Worm (Caenorhabditis elegans) whole organism, young adult: ENCODE results near the gene C28G1.2.
A peak's percentile ranks its signal among the peaks of the same experiment; 100 is the strongest.

ENCODE experiments used
- B0019.2 ChIP-seq: fragments of 200-800 bp; sonication (Bioruptor generic); conservative IDR thresholded peaks from 2 replicates; pipeline ENCODE4 v1.3.6; 2022; ENCODE audit warnings: missing genetic modification reagents, missing genetic modification characterization, missing compliant biosample characterization
- B0261.1 ChIP-seq: sonication (generic microtip); optimal IDR thresholded peaks from 2 replicates; lab custom pipeline; 2016; ENCODE audit warnings: mild to moderate bottlenecking, missing genetic modification characterization, moderate library complexity, missing compliant biosample characterization
- B0336.3 ChIP-seq: fragments of 200-800 bp; sonication (Bioruptor generic); IDR thresholded peaks from 2 replicates; pipeline ENCODE4 v1.3.6; 2022; ENCODE audit warnings: missing genetic modification characterization, missing compliant biosample characterization
- F33H1.4 ChIP-seq: fragments of 200-800 bp; sonication (Bioruptor generic); IDR thresholded peaks from 2 replicates; pipeline ENCODE4 v1.3.6; 2022; ENCODE audit warnings: missing genetic modification reagents, missing genetic modification characterization, missing compliant biosample characterization
- F37B4.10 ChIP-seq: fragments of 200-800 bp; sonication (Bioruptor generic); IDR thresholded peaks from 2 replicates; pipeline ENCODE4 v1.3.6; 2022; ENCODE audit warnings: missing genetic modification characterization, missing compliant biosample characterization
- T07F8.4 ChIP-seq: sonication (generic microtip); optimal IDR thresholded peaks from 2 replicates; lab custom pipeline; 2016; ENCODE audit warnings: mild to moderate bottlenecking, missing genetic modification characterization, moderate library complexity, missing compliant biosample characterization
- ama-1 ChIP-seq, 3 experiments: fragments of 150-350 bp in 1 of 3; sonication (generic microtip) in 2 of 3; optimal IDR thresholded peaks; 2 replicates each; lab custom pipeline; 2014 to 2018; ENCODE audit warnings: missing biosample characterization in 2 of 3, missing genetic modification characterization in 2 of 3, missing genetic modification reagents in 2 of 3
- aptf-2 ChIP-seq: fragments of 200-800 bp; sonication (Bioruptor generic); conservative IDR thresholded peaks from 2 replicates; pipeline ENCODE4 v1.3.6; 2022; ENCODE audit warnings: missing genetic modification reagents, missing genetic modification characterization, missing compliant biosample characterization
- attf-3 ChIP-seq: fragments of 200-800 bp; sonication (Bioruptor generic); conservative IDR thresholded peaks from 2 replicates; pipeline ENCODE4 v1.3.6; 2022; ENCODE audit warnings: missing genetic modification reagents, missing genetic modification characterization, missing compliant biosample characterization
- attf-5 ChIP-seq: fragments of 200-800 bp; sonication (Bioruptor generic); optimal IDR thresholded peaks from 2 replicates; lab custom pipeline; 2018; ENCODE audit warnings: mild to moderate bottlenecking, missing genetic modification characterization, missing compliant biosample characterization
- ccch-3 ChIP-seq: fragments of 200-800 bp; sonication (Bioruptor generic); optimal IDR thresholded peaks from 2 replicates; lab custom pipeline; 2018; ENCODE audit warnings: mild to moderate bottlenecking, missing genetic modification characterization, missing compliant biosample characterization
- cebp-1 ChIP-seq, 2 experiments: fragments of 200-800 bp in 1 of 2; sonication (Bioruptor generic) in 1 of 2; sonication (generic microtip) in 1 of 2; IDR thresholded peaks in 1 of 2; optimal IDR thresholded peaks in 1 of 2; 2 replicates each; pipeline versions ENCODE4 v1.3.6 to Lab custom; 2017 to 2022; ENCODE audit warnings: missing compliant biosample characterization in 2 of 2, missing genetic modification characterization in 2 of 2, mild to moderate bottlenecking in 1 of 2, missing genetic modification reagents in 1 of 2, moderate library complexity in 1 of 2
- ceh-27 ChIP-seq: fragments of 200-800 bp; sonication (Bioruptor generic); optimal IDR thresholded peaks from 2 replicates; lab custom pipeline; 2018; ENCODE audit warnings: mild to moderate bottlenecking, missing genetic modification characterization, moderate library complexity, missing compliant biosample characterization
- ceh-40 ChIP-seq: fragments of 200-800 bp; sonication (Bioruptor generic); IDR thresholded peaks from 2 replicates; pipeline ENCODE4 v1.3.6; 2022; ENCODE audit warnings: missing genetic modification characterization, missing compliant biosample characterization
- ceh-58 ChIP-seq: fragments of 200-800 bp; sonication (Bioruptor generic); IDR thresholded peaks from 2 replicates; pipeline ENCODE4 v1.3.6; 2022; ENCODE audit warnings: missing genetic modification characterization, missing compliant biosample characterization
- ceh-79 ChIP-seq: sonication (generic microtip); optimal IDR thresholded peaks from 2 replicates; lab custom pipeline; 2017; ENCODE audit warnings: mild to moderate bottlenecking, missing genetic modification characterization, missing compliant biosample characterization
- chd-7 ChIP-seq: sonication (generic microtip); optimal IDR thresholded peaks from 2 replicates; lab custom pipeline; 2016; ENCODE audit warnings: mild to moderate bottlenecking, missing genetic modification characterization, moderate library complexity, missing compliant biosample characterization
- egl-44 ChIP-seq: fragments of 200-800 bp; sonication (Bioruptor generic); IDR thresholded peaks from 2 replicates; pipeline ENCODE4 v1.3.6; 2022; ENCODE audit warnings: missing genetic modification reagents, missing genetic modification characterization, missing compliant biosample characterization
- ekl-4 ChIP-seq: fragments of 200-800 bp; sonication (Bioruptor generic); IDR thresholded peaks from 2 replicates; pipeline ENCODE4 v1.3.6; 2022; ENCODE audit warnings: missing genetic modification reagents, missing genetic modification characterization, missing compliant biosample characterization
- ets-4 ChIP-seq: fragments of 200-800 bp; sonication (Bioruptor generic); optimal IDR thresholded peaks from 2 replicates; lab custom pipeline; 2018; ENCODE audit warnings: mild to moderate bottlenecking, missing genetic modification characterization, missing compliant biosample characterization
- gei-17 ChIP-seq: fragments of 200-800 bp; sonication (Bioruptor generic); optimal IDR thresholded peaks from 2 replicates; lab custom pipeline; 2018; ENCODE audit warnings: mild to moderate bottlenecking, missing genetic modification characterization, missing compliant biosample characterization
- hmg-1.2 ChIP-seq: fragments of 200-800 bp; sonication (Bioruptor generic); IDR thresholded peaks from 2 replicates; pipeline ENCODE4 v1.3.6; 2022; ENCODE audit warnings: missing genetic modification reagents, missing genetic modification characterization, missing compliant biosample characterization
- hmg-20 ChIP-seq: fragments of 200-800 bp; sonication (Bioruptor generic); IDR thresholded peaks from 2 replicates; pipeline ENCODE4 v1.3.6; 2022; ENCODE audit warnings: missing genetic modification reagents, missing genetic modification characterization, missing compliant biosample characterization
- let-526 ChIP-seq: fragments of 200-800 bp; sonication (Bioruptor generic); IDR thresholded peaks from 2 replicates; pipeline ENCODE4 v1.3.6; 2022; ENCODE audit warnings: missing genetic modification reagents, missing genetic modification characterization, missing compliant biosample characterization
- lin-54 ChIP-seq: fragments of 200-800 bp; sonication (Bioruptor generic); optimal IDR thresholded peaks from 2 replicates; lab custom pipeline; 2018; ENCODE audit warnings: mild to moderate bottlenecking, missing genetic modification characterization, missing compliant biosample characterization
- lir-1 ChIP-seq: fragments of 200-800 bp; sonication (Bioruptor generic); conservative IDR thresholded peaks from 2 replicates; pipeline ENCODE4 v1.3.6; 2022; ENCODE audit warnings: missing genetic modification reagents, missing genetic modification characterization, missing compliant biosample characterization
- madf-10 ChIP-seq: sonication (generic microtip); optimal IDR thresholded peaks from 2 replicates; lab custom pipeline; 2016; ENCODE audit warnings: mild to moderate bottlenecking, missing genetic modification characterization, missing compliant biosample characterization
- madf-8 ChIP-seq: fragments of 200-800 bp; sonication (Bioruptor generic); conservative IDR thresholded peaks from 2 replicates; pipeline ENCODE4 v1.3.6; 2022; ENCODE audit warnings: missing genetic modification reagents, missing genetic modification characterization, missing compliant biosample characterization
- mel-28 ChIP-seq: sonication (generic microtip); optimal IDR thresholded peaks from 2 replicates; lab custom pipeline; 2016; ENCODE audit warnings: borderline replicate concordance, mild to moderate bottlenecking, missing genetic modification characterization, missing compliant biosample characterization
- nfyb-1 ChIP-seq: fragments of 200-800 bp; sonication (Bioruptor generic); IDR thresholded peaks from 2 replicates; pipeline ENCODE4 v1.3.6; 2022; ENCODE audit warnings: missing genetic modification reagents, missing genetic modification characterization, missing compliant biosample characterization
- nhr-120 ChIP-seq: fragments of 200-800 bp; sonication (Bioruptor generic); IDR thresholded peaks from 2 replicates; pipeline ENCODE4 v1.3.6; 2022; ENCODE audit warnings: missing genetic modification characterization, missing compliant biosample characterization
- nhr-179 ChIP-seq: sonication (generic microtip); optimal IDR thresholded peaks from 2 replicates; lab custom pipeline; 2016; ENCODE audit warnings: mild to moderate bottlenecking, missing genetic modification characterization, missing compliant biosample characterization
- nhr-90 ChIP-seq: sonication (generic microtip); optimal IDR thresholded peaks from 2 replicates; lab custom pipeline; 2016; ENCODE audit warnings: missing genotype, mild to moderate bottlenecking, missing genetic modification characterization, missing compliant biosample characterization
- pbrm-1 ChIP-seq: fragments of 200-800 bp; sonication (Bioruptor generic); IDR thresholded peaks from 2 replicates; pipeline ENCODE4 v1.3.6; 2022; ENCODE audit warnings: missing genetic modification reagents, missing genetic modification characterization, missing compliant biosample characterization
- rpc-1 ChIP-seq, 2 experiments: fragments of 150-350 bp in 1 of 2; sonication (generic microtip) in 1 of 2; optimal IDR thresholded peaks; 2 replicates each; lab custom pipeline; 2014 to 2018; ENCODE audit warnings: missing biosample characterization in 1 of 2, missing genetic modification characterization in 1 of 2, missing genetic modification reagents in 1 of 2, missing genotype in 1 of 2
- sdz-38 ChIP-seq: sonication (generic microtip); optimal IDR thresholded peaks from 2 replicates; lab custom pipeline; 2016; ENCODE audit warnings: missing genotype, missing genetic modification characterization, missing compliant biosample characterization
- sea-2 ChIP-seq: fragments of 200-800 bp; sonication (Bioruptor generic); IDR thresholded peaks from 2 replicates; pipeline ENCODE4 v1.3.6; 2022; ENCODE audit warnings: missing genetic modification characterization, missing compliant biosample characterization
- snpc-1.3 ChIP-seq: sonication (generic microtip); optimal IDR thresholded peaks from 2 replicates; lab custom pipeline; 2017; ENCODE audit warnings: missing genetic modification characterization, mild to moderate bottlenecking, missing compliant biosample characterization, antibody characterized with exemption, moderate library complexity, missing genotype, missing genetic modification reagents; ENCODE audit not compliant: insufficient read depth
- tbp1 ChIP-seq: fragments of 200-800 bp; sonication (Bioruptor generic); optimal IDR thresholded peaks from 2 replicates; lab custom pipeline; 2018; ENCODE audit warnings: mild to moderate bottlenecking, missing genetic modification characterization, missing compliant biosample characterization
- tbx-9 ChIP-seq: sonication (generic microtip); optimal IDR thresholded peaks from 2 replicates; lab custom pipeline; 2016; ENCODE audit warnings: borderline replicate concordance, missing genetic modification characterization, inconsistent platforms, missing compliant biosample characterization
- tlf-1 ChIP-seq: fragments of 200-800 bp; sonication (Bioruptor generic); optimal IDR thresholded peaks from 2 replicates; lab custom pipeline; 2018; ENCODE audit warnings: mild to moderate bottlenecking, missing genetic modification characterization, missing compliant biosample characterization
- xnd-1 ChIP-seq: sonication (generic microtip); optimal IDR thresholded peaks from 2 replicates; lab custom pipeline; 2016; ENCODE audit warnings: missing genotype, missing genetic modification reagents, missing genetic modification characterization, missing compliant biosample characterization
- zfh-2 ChIP-seq: fragments of 200-800 bp; sonication (Bioruptor generic); conservative IDR thresholded peaks from 2 replicates; pipeline ENCODE4 v1.3.6; 2022; ENCODE audit warnings: missing genetic modification reagents, missing genetic modification characterization, missing compliant biosample characterization
- ztf-18 ChIP-seq: sonication (generic microtip); optimal IDR thresholded peaks from 2 replicates; lab custom pipeline; 2016; ENCODE audit warnings: missing genotype, mild to moderate bottlenecking, missing genetic modification characterization, missing compliant biosample characterization
- ztf-22 ChIP-seq: fragments of 200-800 bp; sonication (Bioruptor generic); optimal IDR thresholded peaks from 2 replicates; lab custom pipeline; 2018; ENCODE audit warnings: mild to moderate bottlenecking, missing genetic modification characterization, moderate library complexity, missing compliant biosample characterization
- ztf-28 ChIP-seq: fragments of 200-800 bp; sonication (Bioruptor generic); IDR thresholded peaks from 2 replicates; pipeline ENCODE4 v1.3.6; 2022; ENCODE audit warnings: missing genetic modification reagents, missing genetic modification characterization, missing compliant biosample characterization
- ztf-3 ChIP-seq: fragments of 200-800 bp; sonication (Bioruptor generic); optimal IDR thresholded peaks from 2 replicates; lab custom pipeline; 2018; ENCODE audit warnings: mild to moderate bottlenecking, missing genetic modification characterization, missing compliant biosample characterization

Gene C28G1.2

ce11 chrX:8796699-8797282, 39.0 kb upstream of the C28G1.2 start, which contains the start of gene R04E5.7 (continued):
- TF ChIP-seq lin-54 = peak; percentile 7
- TF ChIP-seq B0261.1 (tag; lab: Kevin White, UChicago) = peak; percentile 74
- peak; percentile 64 for TF ChIP-seq hmg-1.2 (GFP tag; lab: Robert Waterston, UW)
- no peak for TF ChIP-seq nfyb-1 (GFP tag; lab: Robert Waterston, UW)
- no peak for TF ChIP-seq mel-28 (tag; lab: Kevin White, UChicago)
- no peak for TF ChIP-seq F37B4.10 (GFP tag; lab: Robert Waterston, UW)
- no peak for TF ChIP-seq tlf-1
- TF ChIP-seq egl-44 (GFP tag; lab: Robert Waterston, UW) = no peak
- peak; percentile 89 for TF ChIP-seq tbp1
- TF ChIP-seq ztf-3 (GFP tag; lab: Kevin White, UChicago) = no peak
- no peak for TF ChIP-seq ets-4 (GFP tag; lab: Kevin White, UChicago)
- TF ChIP-seq pbrm-1 = peak; percentile 89
- no peak for TF ChIP-seq gei-17
- TF ChIP-seq chd-7 (tag; lab: Kevin White, UChicago) = peak; percentile 47
- TF ChIP-seq nhr-90 = peak; percentile 34
- no peak for TF ChIP-seq nhr-179 (tag; lab: Kevin White, UChicago)
- TF ChIP-seq zfh-2 (GFP tag; lab: Robert Waterston, UW) = no peak
- TF ChIP-seq madf-8 = no peak
- no peak for TF ChIP-seq xnd-1 (tag; lab: Kevin White, UChicago)
- TF ChIP-seq sea-2 (GFP tag; lab: Robert Waterston, UW) = no peak
- TF ChIP-seq ztf-22 (GFP tag; lab: Kevin White, UChicago) = no peak
- peak; percentile 58 for TF ChIP-seq ekl-4 (GFP tag; lab: Robert Waterston, UW)
- TF ChIP-seq ceh-40 = no peak
- 0 out of 2 replicates have a peak, but pooled peaks have one; percentile 41 for TF ChIP-seq nhr-120
- no peak for TF ChIP-seq hmg-20 (GFP tag; lab: Robert Waterston, UW)
- TF ChIP-seq aptf-2 (GFP tag; lab: Robert Waterston, UW) = no peak
- no peak for TF ChIP-seq ceh-79 (tag; lab: Kevin White, UChicago)
- no peak for TF ChIP-seq ztf-28 (GFP tag; lab: Robert Waterston, UW)
- peak; percentile 26 for TF ChIP-seq ztf-18 (tag; lab: Kevin White, UChicago)
- TF ChIP-seq ccch-3 = no peak
- TF ChIP-seq lir-1 (GFP tag; lab: Robert Waterston, UW) = no peak
- no peak for TF ChIP-seq snpc-1.3 (tag; lab: Kevin White, UChicago)
- TF ChIP-seq attf-3 = no peak
- TF ChIP-seq rpc-1 (optimal IDR thresholded peaks at IDR 0.05; lab: Kevin White, UChicago) = peak; percentile 73
- peak; percentile 79 for TF ChIP-seq rpc-1 (tag; optimal IDR thresholded peaks at IDR 0.05; lab: Kevin White, UChicago)
- TF ChIP-seq ceh-27 (GFP tag; lab: Kevin White, UChicago) = peak; percentile 63
- TF ChIP-seq B0336.3 (GFP tag; lab: Robert Waterston, UW) = no peak
- TF ChIP-seq cebp-1 (GFP tag; IDR thresholded peaks at IDR 0.05; lab: Robert Waterston, UW) = 0 out of 2 replicates have a peak, but pooled peaks have one; percentile 38
- peak; percentile 37 for TF ChIP-seq cebp-1 (tag; optimal IDR thresholded peaks at IDR 0.05; lab: Kevin White, UChicago)
- TF ChIP-seq sdz-38 (tag; lab: Kevin White, UChicago) = no peak
- TF ChIP-seq let-526 (GFP tag; lab: Robert Waterston, UW) = 0 out of 2 replicates have a peak, but pooled peaks have one; percentile 17
- TF ChIP-seq T07F8.4 = peak; percentile 11
- no peak for TF ChIP-seq madf-10 (tag; lab: Kevin White, UChicago)
- no peak for TF ChIP-seq attf-5 (GFP tag; lab: Kevin White, UChicago)
- TF ChIP-seq tbx-9 (tag; lab: Kevin White, UChicago) = no peak
- TF ChIP-seq B0019.2 (GFP tag; lab: Robert Waterston, UW) = no peak
- TF ChIP-seq ama-1 (optimal IDR thresholded peaks at IDR 0.05; lab: Kevin White, UChicago) = no peak
- peak in 1 of 2 experiments; percentile 23 for TF ChIP-seq ama-1 (GFP tag; optimal IDR thresholded peaks at IDR 0.05; lab: Kevin White, UChicago)
- no peak for TF ChIP-seq ceh-58
- TF ChIP-seq F33H1.4 (GFP tag; lab: Robert Waterston, UW) = no peak
